Worm (Caenorhabditis elegans) whole organism, L2 larva: ENCODE results near the gene srw-48.

ENCODE experiments used
- F13H6.1 ChIP-seq: sonication (generic microtip); optimal IDR thresholded peaks from 2 replicates; lab custom pipeline; 2016; ENCODE audit warnings: missing genetic modification characterization, missing compliant biosample characterization
- ZK546.5 ChIP-seq: sonication (generic microtip); optimal IDR thresholded peaks from 2 replicates; lab custom pipeline; 2017; ENCODE audit warnings: missing biosample characterization, missing genetic modification characterization
- ceh-16 ChIP-seq: fragments of 150-350 bp; optimal IDR thresholded peaks from 2 replicates; lab custom pipeline; 2014; ENCODE audit warnings: missing biosample characterization, missing genetic modification characterization
- dmd-4 ChIP-seq: sonication (generic microtip); optimal IDR thresholded peaks from 2 replicates; lab custom pipeline; 2017; ENCODE audit warnings: missing biosample characterization, missing genetic modification characterization
- elt-3 ChIP-seq: sonication (generic microtip); optimal IDR thresholded peaks from 2 replicates; lab custom pipeline; 2017; ENCODE audit warnings: missing biosample characterization, missing genetic modification characterization
- gmeb-1 ChIP-seq: fragments of 150-350 bp; optimal IDR thresholded peaks from 2 replicates; lab custom pipeline; 2014; ENCODE audit warnings: missing biosample characterization, missing genetic modification characterization
- nhr-237 ChIP-seq: fragments of 150-350 bp; optimal IDR thresholded peaks from 2 replicates; lab custom pipeline; 2014; ENCODE audit warnings: missing biosample characterization, missing genetic modification characterization
- nhr-6 ChIP-seq: fragments of 150-350 bp; optimal IDR thresholded peaks from 2 replicates; lab custom pipeline; 2014; ENCODE audit warnings: missing biosample characterization, missing genetic modification characterization
- nhr-77 ChIP-seq: fragments of 150-350 bp; optimal IDR thresholded peaks from 2 replicates; lab custom pipeline; 2014; ENCODE audit warnings: missing biosample characterization, missing genetic modification characterization
- snpc-4 ChIP-seq: fragments of 150-350 bp; optimal IDR thresholded peaks from 2 replicates; lab custom pipeline; 2014; ENCODE audit warnings: missing biosample characterization, missing genetic modification characterization

- no peak for TF ChIP-seq nhr-237 (tag; lab: Kevin White, UChicago)
- TF ChIP-seq elt-3: no peak
- TF ChIP-seq gmeb-1: no peak
- no peak for TF ChIP-seq snpc-4
- no peak for TF ChIP-seq ceh-16 (tag; lab: Kevin White, UChicago)
- TF ChIP-seq dmd-4 (tag; lab: Kevin White, UChicago): no peak
- no peak for TF ChIP-seq ZK546.5 (tag; lab: Kevin White, UChicago)
- no peak for TF ChIP-seq nhr-77
- no peak for TF ChIP-seq F13H6.1 (tag; lab: Kevin White, UChicago)
- TF ChIP-seq nhr-6 (tag; lab: Kevin White, UChicago): no peak
Measured at ce11 chrV:16390655-16391054, 30.1 kb upstream of the srw-48 start, which contains the start of gene gst-44.
